ENCODE assay signal across 5 worm cellular contexts in genomic region chrII:6891838-6892237, ce11.
TF ChIP-seq lines count a peak whose summit lies in the region.

No protein-coding gene starts in this region.

TF ChIP-seq in whole organism, L1 larva, 84 proteins besides CTCF, POLR2A, EP300 and RAD21 (continued from another document and continues in another):
- TF ChIP-seq ceh-82 (tag; optimal IDR thresholded peaks at IDR 0.05; lab: Kevin White, UChicago) = peak in 2 of 3 experiments; percentile 29 to 40
- peak; percentile 62 for TF ChIP-seq C16A3.4 (tag; optimal IDR thresholded peaks at IDR 0.05; lab: Kevin White, UChicago)
- TF ChIP-seq nhr-19 (GFP tag; conservative IDR thresholded peaks at IDR 0.05; lab: Robert Waterston, UW) = peak; percentile 99
- TF ChIP-seq unc-98 (GFP tag; IDR thresholded peaks at IDR 0.05; lab: Robert Waterston, UW) = no peak
- TF ChIP-seq efl-3 (GFP tag; optimal IDR thresholded peaks at IDR 0.05; lab: Kevin White, UChicago) = no peak
- TF ChIP-seq pax-3 (tag; optimal IDR thresholded peaks at IDR 0.05; lab: Kevin White, UChicago) = peak; percentile 47
- no peak for TF ChIP-seq mef-2 (tag; optimal IDR thresholded peaks at IDR 0.05; lab: Kevin White, UChicago)
- no peak for TF ChIP-seq fkh-4 (tag; optimal IDR thresholded peaks at IDR 0.05; lab: Kevin White, UChicago; ENCODE audit: borderline replicate concordance)
- peak; percentile 64 for TF ChIP-seq skn-1 (tag; optimal IDR thresholded peaks at IDR 0.05; lab: Kevin White, UChicago)
- no peak for TF ChIP-seq ama-1 (optimal IDR thresholded peaks at IDR 0.05; lab: Kevin White, UChicago)
- TF ChIP-seq mdl-1 (tag; optimal IDR thresholded peaks at IDR 0.05; lab: Kevin White, UChicago) = peak in 1 of 2 experiments; percentile 91
- peak; percentile 63 for TF ChIP-seq mep-1 (tag; optimal IDR thresholded peaks at IDR 0.05; lab: Kevin White, UChicago)
- no peak for TF ChIP-seq C34B4.2 (tag; optimal IDR thresholded peaks at IDR 0.05; lab: Kevin White, UChicago)
- TF ChIP-seq nhr-11 (tag; optimal IDR thresholded peaks at IDR 0.05; lab: Kevin White, UChicago) = no peak
- TF ChIP-seq ceh-88 (GFP tag; IDR thresholded peaks at IDR 0.05; lab: Robert Waterston, UW) = no peak
- no peak for TF ChIP-seq irx-1 (tag; optimal IDR thresholded peaks at IDR 0.05; lab: Kevin White, UChicago)
- peak; percentile 50 to 82 for TF ChIP-seq lin-35 (GFP tag; optimal IDR thresholded peaks at IDR 0.05; lab: Kevin White, UChicago)
- TF ChIP-seq dsc-1 (tag; optimal IDR thresholded peaks at IDR 0.05; lab: Kevin White, UChicago) = no peak
- TF ChIP-seq sox-4 (tag; optimal IDR thresholded peaks at IDR 0.05; lab: Kevin White, UChicago) = no peak
- TF ChIP-seq lin-15B (tag; optimal IDR thresholded peaks at IDR 0.05; lab: Kevin White, UChicago) = no peak
- no peak for TF ChIP-seq Y116A8C.19 (tag; optimal IDR thresholded peaks at IDR 0.05; lab: Kevin White, UChicago; ENCODE audit: borderline replicate concordance)
- TF ChIP-seq nhr-85 (tag; lab: Kevin White, UChicago) = peak; percentile 69
- peak; percentile 48 for TF ChIP-seq nhr-77 (tag; optimal IDR thresholded peaks at IDR 0.05; lab: Kevin White, UChicago)
- TF ChIP-seq ztf-4 (tag; optimal IDR thresholded peaks at IDR 0.05; lab: Kevin White, UChicago) = peak; percentile 78
- TF ChIP-seq dpl-1 (GFP tag; optimal IDR thresholded peaks at IDR 0.05; lab: Kevin White, UChicago) = peak; percentile 15 to 46 (median 32)
- no peak for TF ChIP-seq unc-62 (GFP tag; optimal IDR thresholded peaks at IDR 0.05; lab: Kevin White, UChicago)

TF ChIP-seq in whole organism, L2 larva, 48 proteins besides CTCF, POLR2A, EP300 and RAD21 (continued from another document and continues in another):
- TF ChIP-seq Y55F3AM.14 (GFP tag; optimal IDR thresholded peaks at IDR 0.05; lab: Kevin White, UChicago) = peak; percentile 6
- no peak for TF ChIP-seq nhr-12 (tag; optimal IDR thresholded peaks at IDR 0.05; lab: Kevin White, UChicago)
- TF ChIP-seq mdl-1 (tag; optimal IDR thresholded peaks at IDR 0.05; lab: Kevin White, UChicago) = peak in 1 of 2 experiments; percentile 42
- TF ChIP-seq C34F6.9 (tag; optimal IDR thresholded peaks at IDR 0.05; lab: Kevin White, UChicago) = peak; percentile 11
- TF ChIP-seq lin-39 (tag; optimal IDR thresholded peaks at IDR 0.05; lab: Kevin White, UChicago) = no peak
- TF ChIP-seq ztf-1 (GFP tag; conservative IDR thresholded peaks at IDR 0.05; lab: Robert Waterston, UW) = no peak
- peak; percentile 68 for TF ChIP-seq F13H6.1 (tag; optimal IDR thresholded peaks at IDR 0.05; lab: Kevin White, UChicago)
- TF ChIP-seq gmeb-1 (tag; optimal IDR thresholded peaks at IDR 0.05; lab: Kevin White, UChicago) = peak; percentile 50
- no peak for TF ChIP-seq nhr-10 (tag; optimal IDR thresholded peaks at IDR 0.05; lab: Kevin White, UChicago)
- peak; percentile 64 for TF ChIP-seq fos-1 (tag; optimal IDR thresholded peaks at IDR 0.05; lab: Kevin White, UChicago)
- TF ChIP-seq ceh-82 (tag; optimal IDR thresholded peaks at IDR 0.05; lab: Kevin White, UChicago) = no peak
- TF ChIP-seq R02D3.7 (tag; optimal IDR thresholded peaks at IDR 0.05; lab: Kevin White, UChicago) = no peak
- TF ChIP-seq lsy-2 (tag; optimal IDR thresholded peaks at IDR 0.05; lab: Kevin White, UChicago) = peak in 1 of 2 experiments; percentile 47
- no peak for TF ChIP-seq unc-55 (GFP tag; optimal IDR thresholded peaks at IDR 0.05; lab: Kevin White, UChicago)
- TF ChIP-seq ztf-11 (tag; optimal IDR thresholded peaks at IDR 0.05; lab: Kevin White, UChicago) = no peak
- no peak for TF ChIP-seq elt-1 (tag; optimal IDR thresholded peaks at IDR 0.05; lab: Kevin White, UChicago)
- no peak for TF ChIP-seq peb-1 (tag; optimal IDR thresholded peaks at IDR 0.05; lab: Kevin White, UChicago)
- peak; percentile 59 for TF ChIP-seq ama-1 (optimal IDR thresholded peaks at IDR 0.05; lab: Kevin White, UChicago)
- TF ChIP-seq lin-11 (tag; optimal IDR thresholded peaks at IDR 0.05; lab: Kevin White, UChicago) = no peak
- no peak for TF ChIP-seq egl-27 (tag; optimal IDR thresholded peaks at IDR 0.05; lab: Kevin White, UChicago)
- peak; percentile 60 for TF ChIP-seq crh-2 (tag; optimal IDR thresholded peaks at IDR 0.05; lab: Kevin White, UChicago)
- TF ChIP-seq mbf-1 (tag; optimal IDR thresholded peaks at IDR 0.05; lab: Kevin White, UChicago) = no peak
- peak; percentile 36 for TF ChIP-seq nhr-25 (tag; optimal IDR thresholded peaks at IDR 0.05; lab: Kevin White, UChicago)
- no peak for TF ChIP-seq ZK546.5 (tag; optimal IDR thresholded peaks at IDR 0.05; lab: Kevin White, UChicago)
- no peak for TF ChIP-seq mab-5 (tag; optimal IDR thresholded peaks at IDR 0.05; lab: Kevin White, UChicago)
- TF ChIP-seq sem-4 (tag; optimal IDR thresholded peaks at IDR 0.05; lab: Kevin White, UChicago) = no peak
- no peak for TF ChIP-seq ceh-16 (tag; optimal IDR thresholded peaks at IDR 0.05; lab: Kevin White, UChicago)
- no peak for TF ChIP-seq aly-2 (tag; optimal IDR thresholded peaks at IDR 0.05; lab: Kevin White, UChicago)
- TF ChIP-seq zag-1 (tag; optimal IDR thresholded peaks at IDR 0.05; lab: Kevin White, UChicago) = no peak

TF ChIP-seq in whole organism, L3 larva, 47 proteins besides CTCF, POLR2A, EP300 and RAD21 (continued from another document and continues in another):
- no peak for TF ChIP-seq mdl-1 (tag; optimal IDR thresholded peaks at IDR 0.05; lab: Kevin White, UChicago)
- TF ChIP-seq fos-1 (tag; optimal IDR thresholded peaks at IDR 0.05; lab: Kevin White, UChicago) = no peak
- TF ChIP-seq fkh-10 (GFP tag; optimal IDR thresholded peaks at IDR 0.05; lab: Kevin White, UChicago) = no peak
- TF ChIP-seq nhr-67 (tag; optimal IDR thresholded peaks at IDR 0.05; lab: Kevin White, UChicago) = no peak
- TF ChIP-seq aly-2 (tag; optimal IDR thresholded peaks at IDR 0.05; lab: Kevin White, UChicago) = no peak
- TF ChIP-seq nhr-25 (tag; optimal IDR thresholded peaks at IDR 0.05; lab: Kevin White, UChicago) = peak; percentile 39
- no peak for TF ChIP-seq daf-12 (tag; optimal IDR thresholded peaks at IDR 0.05; lab: Kevin White, UChicago)
- TF ChIP-seq nfya-1 (tag; optimal IDR thresholded peaks at IDR 0.05; lab: Kevin White, UChicago; ENCODE audit: insufficient read depth) = peak; percentile 46
- no peak for TF ChIP-seq nhr-12 (tag; optimal IDR thresholded peaks at IDR 0.05; lab: Kevin White, UChicago)
- TF ChIP-seq ztf-4 (tag; optimal IDR thresholded peaks at IDR 0.05; lab: Kevin White, UChicago) = no peak
- TF ChIP-seq jun-1 (tag; optimal IDR thresholded peaks at IDR 0.05; lab: Kevin White, UChicago) = peak; percentile 86
- TF ChIP-seq elt-1 (tag; optimal IDR thresholded peaks at IDR 0.05; lab: Kevin White, UChicago) = no peak
- no peak for TF ChIP-seq unc-62 (GFP tag; optimal IDR thresholded peaks at IDR 0.05; lab: Kevin White, UChicago)
- TF ChIP-seq lsy-12 (tag; optimal IDR thresholded peaks at IDR 0.05; lab: Kevin White, UChicago) = peak; percentile 64
- peak; percentile 50 for TF ChIP-seq elt-2 (tag; optimal IDR thresholded peaks at IDR 0.05; lab: Kevin White, UChicago)
- peak; percentile 85 for TF ChIP-seq nhr-43 (tag; optimal IDR thresholded peaks at IDR 0.05; lab: Kevin White, UChicago; ENCODE audit: poor library complexity, severe bottlenecking)
- no peak for TF ChIP-seq nhr-28 (tag; optimal IDR thresholded peaks at IDR 0.05; lab: Kevin White, UChicago)
- TF ChIP-seq egl-5 (tag; optimal IDR thresholded peaks at IDR 0.05; lab: Kevin White, UChicago) = no peak
- no peak for TF ChIP-seq ceh-16 (tag; optimal IDR thresholded peaks at IDR 0.05; lab: Kevin White, UChicago)
- no peak for TF ChIP-seq nhr-77 (tag; optimal IDR thresholded peaks at IDR 0.05; lab: Kevin White, UChicago)
- TF ChIP-seq ztf-11 (tag; optimal IDR thresholded peaks at IDR 0.05; lab: Kevin White, UChicago) = no peak
- no peak for TF ChIP-seq ceh-82 (tag; optimal IDR thresholded peaks at IDR 0.05; lab: Kevin White, UChicago)
- no peak for TF ChIP-seq mml-1 (tag; optimal IDR thresholded peaks at IDR 0.05; lab: Kevin White, UChicago)
- TF ChIP-seq elt-3 (tag; optimal IDR thresholded peaks at IDR 0.05; lab: Kevin White, UChicago) = no peak
- no peak for TF ChIP-seq unc-39 (tag; optimal IDR thresholded peaks at IDR 0.05; lab: Kevin White, UChicago)
- peak; percentile 41 for TF ChIP-seq lin-39 (tag; optimal IDR thresholded peaks at IDR 0.05; lab: Kevin White, UChicago)
- TF ChIP-seq ceh-28 (tag; optimal IDR thresholded peaks at IDR 0.05; lab: Kevin White, UChicago) = no peak
- no peak for TF ChIP-seq ZK546.5 (tag; optimal IDR thresholded peaks at IDR 0.05; lab: Kevin White, UChicago)
- TF ChIP-seq snpc-4 (tag; optimal IDR thresholded peaks at IDR 0.05; lab: Kevin White, UChicago) = no peak
- TF ChIP-seq skn-1 (tag; optimal IDR thresholded peaks at IDR 0.05; lab: Kevin White, UChicago) = no peak

TF ChIP-seq in whole organism, L4 larva, 104 proteins besides CTCF, POLR2A, EP300 and RAD21 (continued from another document and continues in another):
- TF ChIP-seq zip-2 (tag; optimal IDR thresholded peaks at IDR 0.05; lab: Kevin White, UChicago) = no peak
- TF ChIP-seq Y48G9A.11 (GFP tag; IDR thresholded peaks at IDR 0.05; lab: Robert Waterston, UW) = no peak
- TF ChIP-seq ces-1 (GFP tag; optimal IDR thresholded peaks at IDR 0.05; lab: Kevin White, UChicago) = no peak
- peak; percentile 53 to 54 for TF ChIP-seq lsy-2 (tag; optimal IDR thresholded peaks at IDR 0.05; lab: Kevin White, UChicago)
- peak; percentile 96 for TF ChIP-seq nhr-28 (tag; optimal IDR thresholded peaks at IDR 0.05; lab: Kevin White, UChicago)
- TF ChIP-seq lin-38 (GFP tag; IDR thresholded peaks at IDR 0.05; lab: Robert Waterston, UW) = no peak
- no peak for TF ChIP-seq ceh-20 (GFP tag; IDR thresholded peaks at IDR 0.05; lab: Robert Waterston, UW)
- no peak for TF ChIP-seq daf-16 (GFP tag; optimal IDR thresholded peaks at IDR 0.05; lab: Kevin White, UChicago)
- peak; percentile 22 for TF ChIP-seq daf-16 (tag; optimal IDR thresholded peaks at IDR 0.05; lab: Kevin White, UChicago)
- no peak for TF ChIP-seq spr-3 (GFP tag; optimal IDR thresholded peaks at IDR 0.05; lab: Kevin White, UChicago)
- no peak for TF ChIP-seq attf-4 (tag; optimal IDR thresholded peaks at IDR 0.05; lab: Kevin White, UChicago)
- no peak for TF ChIP-seq dmd-9 (GFP tag; IDR thresholded peaks at IDR 0.05; lab: Robert Waterston, UW)
- peak; percentile 87 for TF ChIP-seq mdt-29 (GFP tag; IDR thresholded peaks at IDR 0.05; lab: Robert Waterston, UW)
- TF ChIP-seq pqm-1 (tag; optimal IDR thresholded peaks at IDR 0.05; lab: Kevin White, UChicago) = no peak
- no peak for TF ChIP-seq nhr-25 (tag; optimal IDR thresholded peaks at IDR 0.05; lab: Kevin White, UChicago; ENCODE audit: borderline replicate concordance, insufficient read depth)
- TF ChIP-seq egl-27 (tag; optimal IDR thresholded peaks at IDR 0.05; lab: Kevin White, UChicago) = no peak
- TF ChIP-seq aha-1 (tag; lab: Kevin White, UChicago) = no peak
- TF ChIP-seq mep-1 (tag; optimal IDR thresholded peaks at IDR 0.05; lab: Kevin White, UChicago) = peak; percentile 48
- no peak for TF ChIP-seq ztf-11 (tag; optimal IDR thresholded peaks at IDR 0.05; lab: Kevin White, UChicago)
- no peak for TF ChIP-seq ceh-44 (GFP tag; IDR thresholded peaks at IDR 0.05; lab: Robert Waterston, UW)
- TF ChIP-seq nhr-77 (tag; optimal IDR thresholded peaks at IDR 0.05; lab: Kevin White, UChicago) = peak; percentile 78
- TF ChIP-seq lin-13 (GFP tag; optimal IDR thresholded peaks at IDR 0.05; lab: Kevin White, UChicago) = no peak
- TF ChIP-seq nhr-76 (tag; optimal IDR thresholded peaks at IDR 0.05; lab: Kevin White, UChicago) = peak; percentile 27
- TF ChIP-seq lin-39 (tag; optimal IDR thresholded peaks at IDR 0.05; lab: Kevin White, UChicago) = no peak
- no peak for TF ChIP-seq Y5F2A.4 (GFP tag; optimal IDR thresholded peaks at IDR 0.05; lab: Kevin White, UChicago)
- no peak for TF ChIP-seq mxl-2 (GFP tag; conservative IDR thresholded peaks at IDR 0.05; lab: Robert Waterston, UW)
- 0 out of 2 replicates have a peak, but pooled peaks have one; percentile 41 for TF ChIP-seq zfp-3 (GFP tag; conservative IDR thresholded peaks at IDR 0.05; lab: Robert Waterston, UW)
- no peak for TF ChIP-seq ceh-32 (tag; optimal IDR thresholded peaks at IDR 0.05; lab: Kevin White, UChicago; ENCODE audit: poor library complexity)
- TF ChIP-seq arid-1 (GFP tag; conservative IDR thresholded peaks at IDR 0.05; lab: Robert Waterston, UW) = no peak
- no peak for TF ChIP-seq snpc-1.2 (GFP tag; IDR thresholded peaks at IDR 0.05; lab: Robert Waterston, UW)

TF ChIP-seq in whole organism, young adult, 124 proteins besides CTCF, POLR2A, EP300 and RAD21 (continued from another document and continues in another):
- TF ChIP-seq lsy-27 (tag; optimal IDR thresholded peaks at IDR 0.05; lab: Kevin White, UChicago; ENCODE audit: borderline replicate concordance, insufficient read depth) (no peak), F55B11.4 (tag; optimal IDR thresholded peaks at IDR 0.05; lab: Kevin White, UChicago; ENCODE audit: borderline replicate concordance, insufficient read depth) (no peak), F10E7.11 (tag; optimal IDR thresholded peaks at IDR 0.05; lab: Kevin White, UChicago) (no peak), pbrm-1 (GFP tag; IDR thresholded peaks at IDR 0.05; lab: Robert Waterston, UW) (no peak), Y95B8A.8 (GFP tag; IDR thresholded peaks at IDR 0.05; lab: Robert Waterston, UW) (no peak; the same call in 1 of the 2 replicates), let-607 (tag; optimal IDR thresholded peaks at IDR 0.05; lab: Kevin White, UChicago) (no peak), tbx-9 (tag; optimal IDR thresholded peaks at IDR 0.05; lab: Kevin White, UChicago; ENCODE audit: borderline replicate concordance) (no peak), athp-1 (tag; optimal IDR thresholded peaks at IDR 0.05; lab: Kevin White, UChicago) (no peak), dpff-1 (tag; optimal IDR thresholded peaks at IDR 0.05; lab: Kevin White, UChicago) (no peak), zim-3 (tag; optimal IDR thresholded peaks at IDR 0.05; lab: Kevin White, UChicago) (no peak), ama-1 (optimal IDR thresholded peaks at IDR 0.05; lab: Kevin White, UChicago) (no peak), ama-1 (GFP tag; optimal IDR thresholded peaks at IDR 0.05; lab: Kevin White, UChicago) (no peak), ets-4 (GFP tag; optimal IDR thresholded peaks at IDR 0.05; lab: Kevin White, UChicago) (no peak), lir-1 (GFP tag; conservative IDR thresholded peaks at IDR 0.05; lab: Robert Waterston, UW) (0 out of 2 replicates have a peak, but pooled peaks have one; percentile 50), mcd-1 (GFP tag; IDR thresholded peaks at IDR 0.05; lab: Robert Waterston, UW) (no peak), ZK185.1 (tag; optimal IDR thresholded peaks at IDR 0.05; lab: Kevin White, UChicago; ENCODE audit: poor library complexity, severe bottlenecking) (no peak), nhr-27 (tag; optimal IDR thresholded peaks at IDR 0.05; lab: Kevin White, UChicago) (no peak), cebp-2 (GFP tag; IDR thresholded peaks at IDR 0.05; lab: Robert Waterston, UW) (no peak), hsf-1 (GFP tag; IDR thresholded peaks at IDR 0.05; lab: Robert Waterston, UW) (0 out of 2 replicates have a peak, but pooled peaks have one; percentile 16), T07F8.4 (tag; optimal IDR thresholded peaks at IDR 0.05; lab: Kevin White, UChicago) (no peak), K11D2.4 (GFP tag; IDR thresholded peaks at IDR 0.05; lab: Robert Waterston, UW) (no peak), Y56A3A.18 (GFP tag; IDR thresholded peaks at IDR 0.05; lab: Robert Waterston, UW) (no peak), let-526 (GFP tag; IDR thresholded peaks at IDR 0.05; lab: Robert Waterston, UW) (peak; percentile 48; the same call in 1 of the 2 replicates), unc-130 (GFP tag; optimal IDR thresholded peaks at IDR 0.05; lab: Kevin White, UChicago) (no peak), mxl-1 (tag; optimal IDR thresholded peaks at IDR 0.05; lab: Kevin White, UChicago) (no peak), mes-4 (tag; optimal IDR thresholded peaks at IDR 0.05; lab: Kevin White, UChicago) (no peak), mel-28 (tag; optimal IDR thresholded peaks at IDR 0.05; lab: Kevin White, UChicago; ENCODE audit: borderline replicate concordance) (no peak), F49E8.2 (tag; optimal IDR thresholded peaks at IDR 0.05; lab: Kevin White, UChicago; ENCODE audit: insufficient read depth) (no peak), C17E4.6 (GFP tag; IDR thresholded peaks at IDR 0.05; lab: Robert Waterston, UW) (no peak), ztf-28 (GFP tag; IDR thresholded peaks at IDR 0.05; lab: Robert Waterston, UW) (no peak), B0019.2 (GFP tag; conservative IDR thresholded peaks at IDR 0.05; lab: Robert Waterston, UW) (no peak), K12H6.12 (tag; optimal IDR thresholded peaks at IDR 0.05; lab: Kevin White, UChicago) (no peak), lin-40 (tag; optimal IDR thresholded peaks at IDR 0.05; lab: Kevin White, UChicago) (peak; percentile 5), F57A8.1 (GFP tag; optimal IDR thresholded peaks at IDR 0.05; lab: Kevin White, UChicago) (no peak)
